Fruit fly (Drosophila melanogaster): Measurements from ENCODE around the gene hiw.

DNA sequence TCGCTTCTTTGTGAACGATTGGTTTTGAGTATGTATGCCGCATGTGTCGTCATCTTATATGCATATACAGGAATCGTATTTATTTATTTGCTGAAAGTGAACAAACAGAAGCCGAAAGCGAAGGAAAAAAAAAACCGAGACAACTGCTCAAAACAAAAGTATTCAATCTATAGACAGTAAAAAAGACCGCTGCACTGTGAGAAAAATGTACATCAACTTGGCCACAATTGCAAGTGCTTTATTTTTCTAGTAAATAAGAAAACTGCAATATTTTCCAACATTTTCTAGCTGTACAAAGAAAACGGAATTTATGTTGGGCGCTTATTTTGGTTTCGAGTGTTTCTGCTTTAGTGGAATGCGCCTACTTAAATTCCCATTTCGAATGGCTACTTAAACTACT, 36.3 kb downstream of the hiw start:
- TF ChIP-seq psq (optimal IDR thresholded peaks at IDR 0.05) (no peak), CG8478 (optimal IDR thresholded peaks at IDR 0.05) (no peak), Dll (optimal IDR thresholded peaks at IDR 0.05) (no peak), pan (optimal IDR thresholded peaks at IDR 0.05) (no peak), usp (GFP tag; optimal IDR thresholded peaks at IDR 0.05) (no peak)

Measured in whole organism.